Worm (Caenorhabditis elegans): Measurements from ENCODE around the gene F58G1.8.

Gene F58G1.8

DNA sequence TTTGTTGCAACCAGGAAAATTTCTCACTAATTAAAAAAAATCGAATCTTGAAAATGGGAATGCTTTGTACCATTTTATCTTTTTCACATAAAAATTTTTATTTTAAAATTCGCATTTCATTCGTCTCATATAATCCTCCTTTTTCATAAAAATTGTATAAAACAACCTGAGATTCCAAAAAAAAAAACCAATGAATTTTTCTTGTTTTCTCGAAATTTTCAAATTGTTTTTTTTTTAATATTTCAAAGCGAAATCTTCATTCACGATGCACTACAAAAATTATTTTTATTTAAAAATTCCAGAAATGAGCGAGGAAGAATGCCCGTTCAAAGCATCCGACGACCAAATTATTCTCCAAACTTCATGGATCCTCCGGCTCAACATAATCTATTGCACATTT lies 40.5 kb downstream of the F58G1.8 start, which contains the start of gene sra-14:
Gene sra-14 (plus strand): TSS at position 301 of the 400 bp plus-strand sequence.
- TF ChIP-seq ZK185.1 (tag; optimal IDR thresholded peaks at IDR 0.05; ENCODE audit: poor library complexity, severe bottlenecking) (no peak), madf-10 (tag; optimal IDR thresholded peaks at IDR 0.05) (no peak), xnd-1 (tag; optimal IDR thresholded peaks at IDR 0.05) (no peak), chd-7 (tag; optimal IDR thresholded peaks at IDR 0.05) (no peak), F57C9.4 (tag; optimal IDR thresholded peaks at IDR 0.05) (no peak), F39B2.1 (GFP tag; IDR thresholded peaks at IDR 0.05) (no peak), lag-1 (GFP tag; IDR thresholded peaks at IDR 0.05) (no peak), madf-3 (GFP tag; IDR thresholded peaks at IDR 0.05) (no peak), ets-4 (GFP tag; optimal IDR thresholded peaks at IDR 0.05) (no peak), ztf-6 (GFP tag; IDR thresholded peaks at IDR 0.05) (no peak), hmg-20 (GFP tag; IDR thresholded peaks at IDR 0.05) (no peak), F57A8.1 (GFP tag; optimal IDR thresholded peaks at IDR 0.05) (no peak), F52B5.7 (tag; optimal IDR thresholded peaks at IDR 0.05) (no peak), Y53G8AR.9 (GFP tag; conservative IDR thresholded peaks at IDR 0.05) (no peak), attf-5 (GFP tag; optimal IDR thresholded peaks at IDR 0.05) (no peak), zfh-2 (GFP tag; conservative IDR thresholded peaks at IDR 0.05) (no peak)

DNA sequence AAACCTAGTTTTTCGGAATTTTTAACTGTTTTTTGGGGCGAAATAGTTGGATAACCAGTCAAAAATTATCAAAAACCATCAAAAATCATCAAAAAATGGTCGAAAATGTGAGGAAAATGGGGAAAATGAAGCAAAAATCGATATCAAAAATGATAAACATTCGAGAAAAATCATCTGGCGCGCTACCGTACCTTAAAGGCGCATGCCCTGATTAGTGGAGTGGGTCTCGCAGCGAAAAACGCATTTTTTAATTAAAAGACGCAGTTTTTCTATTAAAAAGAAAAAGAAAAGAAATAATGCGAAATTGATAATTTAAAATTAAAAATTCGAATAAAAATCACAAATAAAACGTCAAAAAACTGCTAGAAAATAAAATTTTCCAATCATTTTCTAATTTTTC lies 45.0 kb downstream of the F58G1.8 start, which contains the start of gene F35C5.1:
Gene F35C5.1 (plus strand): TSS at position 399 of the 400 bp plus-strand sequence.
- 0 out of 2 replicates have a peak, but pooled peaks have one; percentile 18 for TF ChIP-seq attf-3 (GFP tag; conservative IDR thresholded peaks at IDR 0.05)
- TF ChIP-seq rcor-1 (GFP tag; IDR thresholded peaks at IDR 0.05) = peak; percentile 20; the same call in 1 of the 2 replicates
- no peak for TF ChIP-seq sptf-2 (GFP tag; optimal IDR thresholded peaks at IDR 0.05)
- TF ChIP-seq rec-8 (tag; optimal IDR thresholded peaks at IDR 0.05) = no peak
- TF ChIP-seq F55B11.4 (tag; optimal IDR thresholded peaks at IDR 0.05; ENCODE audit: borderline replicate concordance, insufficient read depth) = no peak
- peak; percentile 83 for TF ChIP-seq madf-8 (GFP tag; conservative IDR thresholded peaks at IDR 0.05)
- TF ChIP-seq lsy-27 (tag; optimal IDR thresholded peaks at IDR 0.05; ENCODE audit: borderline replicate concordance, insufficient read depth) = no peak
- peak; percentile 20 for TF ChIP-seq unc-130 (GFP tag; optimal IDR thresholded peaks at IDR 0.05)
- TF ChIP-seq dox-1 (GFP tag; IDR thresholded peaks at IDR 0.05) = peak; percentile 68; the same call in 1 of the 2 replicates
- no peak for TF ChIP-seq cebp-2 (GFP tag; IDR thresholded peaks at IDR 0.05)
- TF ChIP-seq hsf-1 (GFP tag; IDR thresholded peaks at IDR 0.05) = peak; percentile 97
- peak; percentile 34 for TF ChIP-seq snpc-1.1 (tag; optimal IDR thresholded peaks at IDR 0.05; ENCODE audit: insufficient read depth)
- TF ChIP-seq madf-6 (GFP tag; IDR thresholded peaks at IDR 0.05) = peak; percentile 95
- TF ChIP-seq zim-3 (tag; optimal IDR thresholded peaks at IDR 0.05) = no peak
- TF ChIP-seq F49E8.2 (tag; optimal IDR thresholded peaks at IDR 0.05; ENCODE audit: insufficient read depth) = peak; percentile 64
- TF ChIP-seq Y95B8A.8 (GFP tag; IDR thresholded peaks at IDR 0.05) = 0 out of 2 replicates have a peak, but pooled peaks have one; percentile 46
- peak; percentile 88 for TF ChIP-seq xnd-1 (tag; optimal IDR thresholded peaks at IDR 0.05)
- TF ChIP-seq ceh-91 (GFP tag; IDR thresholded peaks at IDR 0.05) = peak; percentile 72
- peak; percentile 77 for TF ChIP-seq snpc-3.4 (tag; optimal IDR thresholded peaks at IDR 0.05)
- TF ChIP-seq lin-35 (GFP tag; optimal IDR thresholded peaks at IDR 0.05) = peak in 1 of 3 experiments; percentile 11
- no peak for TF ChIP-seq ccch-3 (GFP tag; optimal IDR thresholded peaks at IDR 0.05)
- peak; percentile 67 for TF ChIP-seq lin-54 (GFP tag; optimal IDR thresholded peaks at IDR 0.05)
- TF ChIP-seq F39B2.1 (GFP tag; IDR thresholded peaks at IDR 0.05) = no peak
- TF ChIP-seq F33H1.4 (GFP tag; IDR thresholded peaks at IDR 0.05) = peak; percentile 96
- TF ChIP-seq snpc-4 (GFP tag; optimal IDR thresholded peaks at IDR 0.05) = peak; percentile 24
- TF ChIP-seq snpc-4 (tag; optimal IDR thresholded peaks at IDR 0.05) = peak in 2 of 4 experiments; percentile 18 to 30
- TF ChIP-seq lsl-1 (GFP tag; optimal IDR thresholded peaks at IDR 0.05) = peak; percentile 94
- no peak for TF ChIP-seq sea-2 (GFP tag; IDR thresholded peaks at IDR 0.05)
- TF ChIP-seq him-1 (tag; optimal IDR thresholded peaks at IDR 0.05) = no peak
- TF ChIP-seq nfyb-1 (GFP tag; IDR thresholded peaks at IDR 0.05) = 0 out of 2 replicates have a peak, but pooled peaks have one; percentile 20
- no peak for TF ChIP-seq ztf-26 (tag; optimal IDR thresholded peaks at IDR 0.05)
- TF ChIP-seq efl-1 (GFP tag; optimal IDR thresholded peaks at IDR 0.05) = peak; percentile 87
- TF ChIP-seq tbp1 (GFP tag; optimal IDR thresholded peaks at IDR 0.05) = peak; percentile 25

Data from whole organism, young adult.